Worm (Caenorhabditis elegans) whole organism, L1 larva: ENCODE measurements around the gene dpy-2.
A peak's percentile ranks its signal among the peaks of the same experiment; 100 is the strongest.

Source experiments
- C04F5.9 ChIP-seq: sonication (generic microtip); optimal IDR thresholded peaks from 2 replicates; lab custom pipeline; 2016; ENCODE audit warnings: missing genetic modification characterization, missing compliant biosample characterization
- ama-1 ChIP-seq: fragments of 150-350 bp; optimal IDR thresholded peaks from 2 replicates; lab custom pipeline; 2014
- blmp-1 ChIP-seq: fragments of 150-350 bp; optimal IDR thresholded peaks from 2 replicates; lab custom pipeline; 2014; ENCODE audit warnings: missing biosample characterization, missing genetic modification characterization
- ceh-63 ChIP-seq: fragments of 200-800 bp; sonication (Bioruptor generic); optimal IDR thresholded peaks from 2 replicates; lab custom pipeline; 2018; ENCODE audit warnings: mild to moderate bottlenecking, missing genetic modification characterization, missing compliant biosample characterization
- ceh-8 ChIP-seq: fragments of 200-800 bp; sonication (Bioruptor generic); optimal IDR thresholded peaks from 2 replicates; lab custom pipeline; 2018; ENCODE audit warnings: mild to moderate bottlenecking, missing genetic modification characterization, moderate library complexity, missing compliant biosample characterization
- ceh-88 ChIP-seq: fragments of 200-800 bp; sonication (Bioruptor generic); IDR thresholded peaks from 2 replicates; pipeline ENCODE4 v1.3.6; 2022; ENCODE audit warnings: missing genetic modification characterization, missing compliant biosample characterization
- ceh-90 ChIP-seq: sonication (generic microtip); optimal IDR thresholded peaks from 2 replicates; lab custom pipeline; 2016; ENCODE audit warnings: missing genetic modification characterization, missing compliant biosample characterization
- efl-1 ChIP-seq, 4 experiments: fragments of 150-350 bp; optimal IDR thresholded peaks in 3 of 4; peaks in 1 of 4; 1 replicate in 1 of 4; 2 replicates in 3 of 4; lab custom pipeline; 2014; ENCODE audit warnings: missing biosample characterization in 2 of 4, missing genetic modification characterization in 2 of 4, missing genetic modification reagents in 2 of 4
- egl-13 ChIP-seq: sonication (generic microtip); optimal IDR thresholded peaks from 2 replicates; lab custom pipeline; 2016; ENCODE audit warnings: missing genotype, missing genetic modification reagents, missing genetic modification characterization, missing compliant biosample characterization
- elt-3 ChIP-seq, 6 experiments: fragments of 150-350 bp in 1 of 6; sonication (generic microtip); optimal IDR thresholded peaks; 2 replicates each; lab custom pipeline; 2017 to 2018; ENCODE audit warnings: missing biosample characterization in 6 of 6, missing genetic modification characterization in 6 of 6, inconsistent platforms in 1 of 6
- fkh-10 ChIP-seq: sonication (generic microtip); optimal IDR thresholded peaks from 2 replicates; lab custom pipeline; 2017; ENCODE audit warnings: missing biosample characterization, missing genetic modification reagents, missing genetic modification characterization
- fos-1 ChIP-seq: fragments of 150-350 bp; optimal IDR thresholded peaks from 2 replicates; lab custom pipeline; 2014; ENCODE audit warnings: missing biosample characterization, missing genetic modification characterization
- grh-1 ChIP-seq: fragments of 200-800 bp; sonication (Bioruptor generic); IDR thresholded peaks from 2 replicates; pipeline ENCODE4 v1.3.6; 2022; ENCODE audit warnings: missing genetic modification reagents, missing genetic modification characterization, missing compliant biosample characterization
- hlh-17 ChIP-seq: fragments of 200-800 bp; sonication (Bioruptor generic); optimal IDR thresholded peaks from 2 replicates; lab custom pipeline; 2018; ENCODE audit warnings: missing genetic modification characterization, mild to moderate bottlenecking, missing compliant biosample characterization, moderate library complexity, borderline replicate concordance
- irx-1 ChIP-seq: sonication (generic microtip); optimal IDR thresholded peaks from 2 replicates; lab custom pipeline; 2016; ENCODE audit warnings: missing genetic modification characterization, missing compliant biosample characterization
- jun-1 ChIP-seq: fragments of 150-350 bp; optimal IDR thresholded peaks from 2 replicates; lab custom pipeline; 2014; ENCODE audit warnings: missing biosample characterization, missing genetic modification reagents, missing genetic modification characterization
- lin-14 ChIP-seq: fragments of 200-800 bp; sonication (Bioruptor generic); optimal IDR thresholded peaks from 2 replicates; lab custom pipeline; 2018; ENCODE audit warnings: mild to moderate bottlenecking, missing genetic modification characterization, moderate library complexity, missing compliant biosample characterization
- lin-39 ChIP-seq: fragments of 150-350 bp; optimal IDR thresholded peaks from 2 replicates; lab custom pipeline; 2014; ENCODE audit warnings: missing biosample characterization, missing genetic modification reagents, missing genetic modification characterization
- lsy-2 ChIP-seq, 2 experiments: fragments of 150-350 bp; optimal IDR thresholded peaks; 2 replicates each; lab custom pipeline; 2014; ENCODE audit warnings: missing biosample characterization in 2 of 2, missing genetic modification characterization in 2 of 2
- mab-9 ChIP-seq: fragments of 200-800 bp; sonication (Bioruptor generic); IDR thresholded peaks from 2 replicates; pipeline ENCODE4 v1.3.6; 2022; ENCODE audit warnings: missing genetic modification reagents, missing genetic modification characterization, missing compliant biosample characterization
- mef-2 ChIP-seq: fragments of 150-350 bp; optimal IDR thresholded peaks from 2 replicates; lab custom pipeline; 2014; ENCODE audit warnings: missing biosample characterization, missing genetic modification characterization
- mep-1 ChIP-seq: fragments of 150-350 bp; optimal IDR thresholded peaks from 2 replicates; lab custom pipeline; 2014; ENCODE audit warnings: missing biosample characterization, missing genetic modification characterization
- nhr-11 ChIP-seq: fragments of 150-350 bp; optimal IDR thresholded peaks from 2 replicates; lab custom pipeline; 2014; ENCODE audit warnings: missing biosample characterization, missing genetic modification characterization
- nhr-20 ChIP-seq: sonication (generic microtip); optimal IDR thresholded peaks from 2 replicates; lab custom pipeline; 2016; ENCODE audit warnings: mild to moderate bottlenecking, missing genetic modification characterization, missing compliant biosample characterization
- nhr-237 ChIP-seq: fragments of 150-350 bp; optimal IDR thresholded peaks from 2 replicates; lab custom pipeline; 2014; ENCODE audit warnings: missing biosample characterization, missing genetic modification characterization
- nhr-76 ChIP-seq: sonication (generic microtip); optimal IDR thresholded peaks from 2 replicates; lab custom pipeline; 2017; ENCODE audit warnings: missing biosample characterization, missing genetic modification characterization
- nhr-85 ChIP-seq: sonication (generic microtip); peaks from one replicate; lab custom pipeline; 2016; ENCODE audit warnings: missing genetic modification characterization, inconsistent platforms, missing compliant biosample characterization
- nhr-90 ChIP-seq: sonication (generic microtip); optimal IDR thresholded peaks from 2 replicates; lab custom pipeline; 2016; ENCODE audit warnings: mild to moderate bottlenecking, missing genetic modification characterization, missing compliant biosample characterization; ENCODE audit not compliant: poor library complexity
- pax-3 ChIP-seq: fragments of 200-800 bp; sonication (Bioruptor generic); optimal IDR thresholded peaks from 2 replicates; lab custom pipeline; 2018; ENCODE audit warnings: mild to moderate bottlenecking, missing genetic modification characterization, moderate library complexity, missing compliant biosample characterization
- rnt-1 ChIP-seq: sonication (generic microtip); optimal IDR thresholded peaks from 2 replicates; lab custom pipeline; 2016; ENCODE audit warnings: mild to moderate bottlenecking, missing genetic modification characterization, moderate library complexity, missing compliant biosample characterization
- snpc-4 ChIP-seq: fragments of 150-350 bp; optimal IDR thresholded peaks from 2 replicates; lab custom pipeline; 2014; ENCODE audit warnings: missing biosample characterization, missing genetic modification characterization
- sox-4 ChIP-seq: sonication (generic microtip); optimal IDR thresholded peaks from 2 replicates; lab custom pipeline; 2016; ENCODE audit warnings: missing genetic modification characterization, missing compliant biosample characterization
- sptf-1 ChIP-seq: fragments of 150-350 bp; optimal IDR thresholded peaks from 2 replicates; lab custom pipeline; 2014; ENCODE audit warnings: missing biosample characterization, missing genetic modification characterization
- swsn-7 ChIP-seq: sonication (generic microtip); optimal IDR thresholded peaks from 2 replicates; lab custom pipeline; 2016; ENCODE audit warnings: missing genetic modification characterization, missing compliant biosample characterization
- tbx-2 ChIP-seq: sonication (generic microtip); optimal IDR thresholded peaks from 2 replicates; lab custom pipeline; 2016; ENCODE audit warnings: missing genetic modification characterization, missing compliant biosample characterization
- unc-30 ChIP-seq: sonication (generic microtip); optimal IDR thresholded peaks from 2 replicates; lab custom pipeline; 2017; ENCODE audit warnings: missing biosample characterization, missing genetic modification characterization
- zag-1 ChIP-seq: fragments of 150-350 bp; optimal IDR thresholded peaks from 2 replicates; lab custom pipeline; 2014; ENCODE audit warnings: missing biosample characterization, missing genetic modification characterization

dpy-2 gene

ce11 chrII:6709680-6710079 is 4.4 kb upstream of the dpy-2 start:
- no peak for TF ChIP-seq lin-39 (tag; lab: Kevin White, UChicago)
- no peak for TF ChIP-seq hlh-17 (GFP tag; lab: Kevin White, UChicago)
- no peak for TF ChIP-seq unc-30
- TF ChIP-seq ceh-90 (tag; lab: Kevin White, UChicago), result no peak
- no peak for TF ChIP-seq nhr-237 (tag; lab: Kevin White, UChicago)
- no peak for TF ChIP-seq zag-1 (tag; lab: Kevin White, UChicago)
- no peak for TF ChIP-seq nhr-85
- TF ChIP-seq ceh-63 (GFP tag; lab: Kevin White, UChicago), result no peak
- peak; percentile 67 for TF ChIP-seq fkh-10 (GFP tag; lab: Kevin White, UChicago)
- no peak for TF ChIP-seq tbx-2
- no peak for TF ChIP-seq sptf-1 (tag; lab: Kevin White, UChicago)
- TF ChIP-seq pax-3 (tag; lab: Kevin White, UChicago), result no peak
- TF ChIP-seq blmp-1 (tag; lab: Kevin White, UChicago), result peak; percentile 29
- TF ChIP-seq swsn-7 (tag; lab: Kevin White, UChicago), result no peak
- peak; percentile 49 for TF ChIP-seq lin-14 (GFP tag; lab: Kevin White, UChicago)
- TF ChIP-seq jun-1, result no peak
- no peak for TF ChIP-seq C04F5.9 (tag; lab: Kevin White, UChicago)
- TF ChIP-seq ceh-8 (GFP tag; lab: Kevin White, UChicago), result no peak
- no peak for TF ChIP-seq nhr-76 (tag; lab: Kevin White, UChicago)
- TF ChIP-seq nhr-11 (tag; lab: Kevin White, UChicago), result no peak

DNA sequence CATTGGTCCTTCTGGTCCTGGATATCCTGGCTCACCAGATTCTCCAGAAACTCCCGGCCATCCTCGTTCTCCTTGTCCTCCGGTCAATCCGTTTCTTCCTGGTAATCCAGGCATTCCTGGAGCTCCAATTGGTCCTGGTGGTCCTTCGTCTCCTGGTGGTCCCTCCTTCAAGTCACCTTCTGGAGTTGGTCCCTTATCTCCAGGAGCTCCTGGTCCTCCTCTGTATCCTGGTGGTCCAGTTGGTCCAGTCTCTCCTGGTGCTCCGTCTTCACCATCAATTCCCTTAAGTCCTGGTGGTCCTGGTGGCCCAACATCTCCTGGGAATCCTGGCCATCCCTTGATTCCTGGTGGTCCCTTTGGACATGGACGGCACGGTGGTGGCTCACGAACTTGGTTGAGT is 3.5 kb upstream of the dpy-2 start:
- no peak for TF ChIP-seq mef-2 (tag; lab: Kevin White, UChicago)
- no peak for TF ChIP-seq grh-1 (GFP tag; lab: Robert Waterston, UW)
- no peak for TF ChIP-seq efl-1 (optimal IDR thresholded peaks at IDR 0.05; lab: Kevin White, UChicago)
- peak in 1 of 2 experiments; percentile 14 for TF ChIP-seq efl-1 (GFP tag; optimal IDR thresholded peaks at IDR 0.05 in 1 of 2; lab: Kevin White, UChicago)

ce11 chrII:6712177-6712981 is 1.7 kb upstream of the dpy-2 start, which contains the start of the genes dpy-10 and T14B4.19:
Gene dpy-10 (minus strand): TSS chrII:6712227.
Gene T14B4.19 (minus strand): TSS chrII:6712931.
- TF ChIP-seq irx-1 (tag; lab: Kevin White, UChicago) (no peak), snpc-4 (tag; lab: Kevin White, UChicago) (no peak), nhr-20 (tag; lab: Kevin White, UChicago) (no peak), ceh-8 (GFP tag; lab: Kevin White, UChicago) (no peak), nhr-85 (peak; percentile 64), ama-1 (lab: Kevin White, UChicago) (no peak), elt-3 (tag; optimal IDR thresholded peaks at IDR 0.05; lab: Kevin White, UChicago) (peak in 2 of 6 experiments; percentile 87 to 98), ceh-88 (GFP tag; lab: Robert Waterston, UW) (no peak), blmp-1 (tag; lab: Kevin White, UChicago) (peak; percentile 99), sox-4 (tag; lab: Kevin White, UChicago) (no peak), lin-14 (GFP tag; lab: Kevin White, UChicago) (peak; percentile 42), rnt-1 (tag; lab: Kevin White, UChicago) (no peak), mep-1 (tag; lab: Kevin White, UChicago) (no peak)

- no peak for TF ChIP-seq lsy-2 (tag; optimal IDR thresholded peaks at IDR 0.05; lab: Kevin White, UChicago)
- no peak for TF ChIP-seq mab-9
- TF ChIP-seq nhr-90 (tag; lab: Kevin White, UChicago), result no peak
- TF ChIP-seq egl-13 (tag; lab: Kevin White, UChicago), result no peak
- no peak for TF ChIP-seq fos-1 (tag; lab: Kevin White, UChicago)
- TF ChIP-seq ceh-63 (GFP tag; lab: Kevin White, UChicago), result no peak
Measured at ce11 chrII:6713003-6713402, 1.1 kb upstream of the dpy-2 start.
